Fruit fly (Drosophila melanogaster) whole organism, embryonic: ENCODE results near the gene CG31098.

ENCODE experiments used
- BtbVII ChIP-seq: fragments of 200-800 bp; sonication (Bioruptor generic); optimal IDR thresholded peaks from 3 replicates; lab custom pipeline; 2017; ENCODE audit warnings: missing biosample characterization, mild to moderate bottlenecking, missing genetic modification characterization
- CG1024 ChIP-seq: fragments of 200-800 bp; sonication (Bioruptor generic); IDR thresholded peaks from 2 replicates; pipeline ENCODE4 v1.3.6; 2022; ENCODE audit warnings: missing biosample characterization, missing genetic modification characterization
- CG10321 ChIP-seq: fragments of 200-800 bp; sonication (Bioruptor generic); IDR thresholded peaks from 2 replicates; pipeline ENCODE4 v1.3.6; 2022; ENCODE audit warnings: missing biosample characterization, missing genetic modification characterization
- CG10959 ChIP-seq: fragments of 200-800 bp; sonication (Bioruptor generic); IDR thresholded peaks from 2 replicates; pipeline ENCODE4 v1.3.6; 2022; ENCODE audit warnings: missing biosample characterization, missing genetic modification characterization
- CG11085 ChIP-seq: fragments of 200-800 bp; sonication (Bioruptor generic); IDR thresholded peaks from 2 replicates; pipeline ENCODE4 v1.3.6; 2022; ENCODE audit warnings: missing biosample characterization, missing genetic modification characterization
- CG12236 ChIP-seq: fragments of 200-800 bp; sonication (Bioruptor generic); optimal IDR thresholded peaks from 2 replicates; lab custom pipeline; 2016; ENCODE audit warnings: missing biosample characterization, missing genetic modification characterization
- CG14014 ChIP-seq: fragments of 200-800 bp; sonication (Bioruptor generic); IDR thresholded peaks from 2 replicates; pipeline ENCODE4 v1.3.6; 2022; ENCODE audit warnings: missing biosample characterization, missing genetic modification characterization
- CG1529 ChIP-seq: fragments of 200-800 bp; sonication (Bioruptor generic); optimal IDR thresholded peaks from 3 replicates; lab custom pipeline; 2018; ENCODE audit warnings: missing biosample characterization, missing genetic modification characterization
- CG1602 ChIP-seq: fragments of 200-800 bp; sonication (Bioruptor generic); optimal IDR thresholded peaks from 3 replicates; lab custom pipeline; 2016; ENCODE audit warnings: missing biosample characterization, missing genetic modification characterization
- CG18476 ChIP-seq: fragments of 200-800 bp; sonication (Bioruptor generic); optimal IDR thresholded peaks from 2 replicates; lab custom pipeline; 2016; ENCODE audit warnings: missing biosample characterization, mild to moderate bottlenecking, missing genetic modification characterization
- CG2202 ChIP-seq: fragments of 200-800 bp; sonication (Bioruptor generic); optimal IDR thresholded peaks from 2 replicates; lab custom pipeline; 2018; ENCODE audit warnings: missing biosample characterization, mild to moderate bottlenecking, missing genetic modification characterization
- CG31441 ChIP-seq: fragments of 200-800 bp; sonication (Bioruptor generic); IDR thresholded peaks from 2 replicates; pipeline ENCODE4 v1.3.6; 2022; ENCODE audit warnings: missing biosample characterization, missing genetic modification characterization
- CG7987 ChIP-seq: fragments of 200-800 bp; sonication (Bioruptor generic); optimal IDR thresholded peaks from 2 replicates; lab custom pipeline; 2018; ENCODE audit warnings: missing biosample characterization, mild to moderate bottlenecking, missing genetic modification characterization, moderate library complexity
- CG8089 ChIP-seq: fragments of 200-800 bp; sonication (Bioruptor generic); optimal IDR thresholded peaks from 3 replicates; lab custom pipeline; 2016; ENCODE audit warnings: missing biosample characterization, missing genetic modification characterization
- CG9215 ChIP-seq: fragments of 200-800 bp; sonication (Bioruptor generic); IDR thresholded peaks from 2 replicates; pipeline ENCODE4 v1.3.6; 2022; ENCODE audit warnings: missing biosample characterization, missing genetic modification characterization
- CG9817 ChIP-seq: fragments of 200-800 bp; sonication (Bioruptor generic); optimal IDR thresholded peaks from 2 replicates; lab custom pipeline; 2018; ENCODE audit warnings: missing biosample characterization, mild to moderate bottlenecking, missing genetic modification characterization, moderate library complexity
- CG9876 ChIP-seq: fragments of 200-800 bp; sonication (Bioruptor generic); optimal IDR thresholded peaks from 2 replicates; lab custom pipeline; 2016; ENCODE audit warnings: missing biosample characterization, missing genetic modification characterization
- Chrac-16 ChIP-seq: fragments of 200-800 bp; sonication (Bioruptor generic); optimal IDR thresholded peaks from 3 replicates; lab custom pipeline; 2016; ENCODE audit warnings: missing biosample characterization, missing genetic modification characterization
- Ets97D ChIP-seq: fragments of 200-800 bp; sonication (Bioruptor generic); optimal IDR thresholded peaks from 3 replicates; lab custom pipeline; 2016; ENCODE audit warnings: missing biosample characterization, missing genetic modification characterization
- GATAe ChIP-seq: fragments of 200-800 bp; sonication (Bioruptor generic); conservative IDR thresholded peaks from 2 replicates; pipeline ENCODE4 v1.3.6; 2022; ENCODE audit warnings: missing biosample characterization, missing genetic modification characterization
- HLH54F ChIP-seq: fragments of 200-800 bp; sonication (Bioruptor generic); optimal IDR thresholded peaks from 3 replicates; lab custom pipeline; 2016; ENCODE audit warnings: missing biosample characterization, missing genetic modification characterization
- Hr39 ChIP-seq: fragments of >200 bp; optimal IDR thresholded peaks from 2 replicates; lab custom pipeline; 2017
- Hsf ChIP-seq: fragments of 200-800 bp; sonication (Bioruptor generic); optimal IDR thresholded peaks from 3 replicates; lab custom pipeline; 2016; ENCODE audit warnings: missing biosample characterization, missing genetic modification characterization
- Mad ChIP-seq: fragments of 200-800 bp; sonication (Bioruptor generic); optimal IDR thresholded peaks from 2 replicates; lab custom pipeline; 2016; ENCODE audit warnings: missing biosample characterization, missing genetic modification characterization
- NK7.1 ChIP-seq: fragments of 200-800 bp; sonication (Bioruptor generic); optimal IDR thresholded peaks from 3 replicates; lab custom pipeline; 2016; ENCODE audit warnings: missing biosample characterization, missing genetic modification characterization
- Nf-YB ChIP-seq: fragments of 200-800 bp; sonication (Bioruptor generic); optimal IDR thresholded peaks from 3 replicates; lab custom pipeline; 2019; ENCODE audit warnings: missing biosample characterization, mild to moderate bottlenecking, missing genetic modification characterization, moderate library complexity
- Trl ChIP-seq, 3 experiments: fragments of >200 bp in 2 of 3; fragments of 200-800 bp in 1 of 3; sonication (Bioruptor generic) in 1 of 3; optimal IDR thresholded peaks; 2 replicates in 1 of 3; 3 replicates in 2 of 3; lab custom pipeline; 2016 to 2017; ENCODE audit warnings: missing biosample characterization in 1 of 3, missing genetic modification characterization in 1 of 3
- al ChIP-seq: fragments of 200-800 bp; sonication (Bioruptor generic); IDR thresholded peaks from 2 replicates; pipeline ENCODE4 v1.3.6; 2022; ENCODE audit warnings: missing biosample characterization, missing genetic modification characterization
- crc ChIP-seq: fragments of 200-800 bp; sonication (Bioruptor generic); optimal IDR thresholded peaks from 2 replicates; lab custom pipeline; 2016; ENCODE audit warnings: missing biosample characterization, missing genetic modification characterization
- dm ChIP-seq: fragments of 200-800 bp; sonication (Bioruptor generic); optimal IDR thresholded peaks from 3 replicates; lab custom pipeline; 2016; ENCODE audit warnings: missing biosample characterization, missing genetic modification characterization
- fd102C ChIP-seq: fragments of 200-800 bp; sonication (Bioruptor generic); optimal IDR thresholded peaks from 2 replicates; lab custom pipeline; 2018; ENCODE audit warnings: missing biosample characterization, mild to moderate bottlenecking, missing genetic modification characterization, moderate library complexity
- fd3F ChIP-seq: fragments of 200-800 bp; sonication (Bioruptor generic); optimal IDR thresholded peaks from 2 replicates; lab custom pipeline; 2018; ENCODE audit warnings: missing biosample characterization, mild to moderate bottlenecking, missing genetic modification characterization, moderate library complexity
- gce ChIP-seq: fragments of 200-800 bp; sonication (Bioruptor generic); IDR thresholded peaks from 3 replicates; pipeline ENCODE4 v1.3.6; 2022; ENCODE audit warnings: missing biosample characterization, missing genetic modification characterization
- grn ChIP-seq: fragments of 200-800 bp; sonication (Bioruptor generic); optimal IDR thresholded peaks from 3 replicates; lab custom pipeline; 2017; ENCODE audit warnings: missing biosample characterization, missing genetic modification characterization
- gt ChIP-seq: fragments of 200-800 bp; sonication (Bioruptor generic); IDR thresholded peaks from 2 replicates; pipeline ENCODE4 v1.3.6; 2022; ENCODE audit warnings: missing biosample characterization, missing genetic modification characterization
- ind ChIP-seq: fragments of 200-800 bp; sonication (Bioruptor generic); optimal IDR thresholded peaks from 3 replicates; lab custom pipeline; 2016; ENCODE audit warnings: missing biosample characterization, missing genetic modification characterization
- insv ChIP-seq, 2 experiments: fragments of 200-800 bp; sonication (Bioruptor generic); optimal IDR thresholded peaks; 3 replicates each; lab custom pipeline; 2016 to 2018; ENCODE audit warnings: missing biosample characterization in 2 of 2, missing genetic modification characterization in 2 of 2
- jing ChIP-seq: fragments of 200-800 bp; sonication (Bioruptor generic); optimal IDR thresholded peaks from 2 replicates; lab custom pipeline; 2018; ENCODE audit warnings: missing biosample characterization, mild to moderate bottlenecking, missing genetic modification characterization
- ken ChIP-seq: fragments of 200-800 bp; sonication (Bioruptor generic); IDR thresholded peaks from 3 replicates; pipeline ENCODE4 v1.3.6; 2022; ENCODE audit warnings: missing biosample characterization, missing genetic modification characterization
- lmd ChIP-seq: fragments of 200-800 bp; sonication (Bioruptor generic); IDR thresholded peaks from 2 replicates; pipeline ENCODE4 v1.3.6; 2022; ENCODE audit warnings: missing biosample characterization, missing genetic modification characterization
- pan ChIP-seq, 4 experiments: fragments of >200 bp in 3 of 4; fragments of 200-800 bp in 1 of 4; sonication (Bioruptor generic) in 1 of 4; optimal IDR thresholded peaks in 3 of 4; IDR thresholded peaks in 1 of 4; 2 replicates each; pipeline versions ENCODE4 v1.3.6 to Lab custom; 2017 to 2022; ENCODE audit warnings: missing biosample characterization in 2 of 4, missing genetic modification characterization in 2 of 4, mixed read lengths in 1 of 4
- pros ChIP-seq: fragments of 200-800 bp; sonication (Bioruptor generic); optimal IDR thresholded peaks from 3 replicates; lab custom pipeline; 2019; ENCODE audit warnings: missing biosample characterization, mild to moderate bottlenecking, missing genetic modification characterization, moderate library complexity
- repo ChIP-seq: fragments of 200-800 bp; sonication (Bioruptor generic); optimal IDR thresholded peaks from 2 replicates; lab custom pipeline; 2016; ENCODE audit warnings: missing biosample characterization, missing genetic modification characterization
- schlank ChIP-seq: fragments of 200-800 bp; sonication (Bioruptor generic); optimal IDR thresholded peaks from 2 replicates; lab custom pipeline; 2018; ENCODE audit warnings: missing biosample characterization, mild to moderate bottlenecking, missing genetic modification characterization
- ssp ChIP-seq: fragments of 200-800 bp; sonication (Bioruptor generic); IDR thresholded peaks from 2 replicates; pipeline ENCODE4 v1.3.6; 2022; ENCODE audit warnings: missing biosample characterization, missing genetic modification characterization
- tna ChIP-seq: fragments of 200-800 bp; sonication (Bioruptor generic); IDR thresholded peaks from 2 replicates; pipeline ENCODE4 v1.3.6; 2022; ENCODE audit warnings: missing biosample characterization, missing genetic modification characterization; ENCODE audit not compliant: partially characterized antibody
- ttk ChIP-seq: fragments of 200-800 bp; sonication (Bioruptor generic); IDR thresholded peaks from 2 replicates; pipeline ENCODE4 v2.1.2; 2022; ENCODE audit warnings: missing biosample characterization, missing genetic modification characterization
- tx ChIP-seq: fragments of 200-800 bp; sonication (Bioruptor generic); optimal IDR thresholded peaks from 2 replicates; lab custom pipeline; 2016; ENCODE audit warnings: missing biosample characterization, missing genetic modification characterization
- wek ChIP-seq: fragments of 200-800 bp; sonication (Bioruptor generic); optimal IDR thresholded peaks from 3 replicates; lab custom pipeline; 2018; ENCODE audit warnings: missing biosample characterization, mild to moderate bottlenecking, missing genetic modification characterization, moderate library complexity
- wor ChIP-seq: fragments of 200-800 bp; sonication (Bioruptor generic); IDR thresholded peaks from 2 replicates; pipeline ENCODE4 v1.3.6; 2022; ENCODE audit warnings: missing biosample characterization, missing genetic modification characterization

The CG31098 gene

dm6 chr3R:25249145-25250141 lies 43.3 kb downstream of the CG31098 start, which contains the start of gene Nup358 (continued):
- no peak for TF ChIP-seq gce (GFP tag; lab: Robert Waterston, UW)
- no peak for TF ChIP-seq schlank (tag; lab: Kevin White, UChicago)
- TF ChIP-seq BtbVII (GFP tag; lab: Kevin White, UChicago), result no peak
- TF ChIP-seq ssp (GFP tag; lab: Robert Waterston, UW), result no peak
- TF ChIP-seq CG18476 (GFP tag; lab: Kevin White, UChicago), result no peak
- TF ChIP-seq Mad (GFP tag; lab: Kevin White, UChicago), result no peak
- TF ChIP-seq GATAe (GFP tag; lab: Robert Waterston, UW), result no peak
- no peak for TF ChIP-seq CG1024 (GFP tag; lab: Robert Waterston, UW)
- no peak for TF ChIP-seq grn (GFP tag; lab: Kevin White, UChicago)
- TF ChIP-seq CG11085 (GFP tag; lab: Robert Waterston, UW), result no peak
- no peak for TF ChIP-seq fd3F (GFP tag; lab: Kevin White, UChicago)
- TF ChIP-seq Hr39 (lab: Kevin White, UChicago), result no peak
- no peak for TF ChIP-seq lmd (GFP tag; lab: Robert Waterston, UW)
- TF ChIP-seq CG7987, result no peak
- TF ChIP-seq CG1529, result no peak
- no peak for TF ChIP-seq Chrac-16 (GFP tag; lab: Kevin White, UChicago)
- peak; percentile 80 for TF ChIP-seq Ets97D (GFP tag; lab: Kevin White, UChicago)
- no peak for TF ChIP-seq wek
- no peak for TF ChIP-seq ttk (GFP tag; lab: Robert Waterston, UW)
- no peak for TF ChIP-seq fd102C (GFP tag; lab: Kevin White, UChicago)
- TF ChIP-seq insv (GFP tag; optimal IDR thresholded peaks at IDR 0.05; lab: Kevin White, UChicago), result no peak
- no peak for TF ChIP-seq gt (GFP tag; lab: Robert Waterston, UW)
- TF ChIP-seq ken (GFP tag; lab: Robert Waterston, UW), result no peak
- no peak for TF ChIP-seq CG2202 (tag; lab: Kevin White, UChicago)
- TF ChIP-seq pan (optimal IDR thresholded peaks at IDR 0.05; lab: Kevin White, UChicago), result no peak
- no peak for TF ChIP-seq pan (GFP tag; optimal IDR thresholded peaks at IDR 0.05 in 1 of 2, IDR thresholded peaks at IDR 0.05 in 1 of 2)
- no peak for TF ChIP-seq CG1602 (GFP tag; lab: Kevin White, UChicago)
- TF ChIP-seq al (GFP tag; lab: Robert Waterston, UW), result 0 out of 2 replicates have a peak, but pooled peaks have one; percentile 5
- no peak for TF ChIP-seq Nf-YB
- peak; percentile 21 for TF ChIP-seq dm
- TF ChIP-seq CG10959 (GFP tag; lab: Robert Waterston, UW), result no peak
- TF ChIP-seq CG12236 (GFP tag; lab: Kevin White, UChicago), result no peak
- no peak for TF ChIP-seq CG8089 (GFP tag; lab: Kevin White, UChicago)
- TF ChIP-seq Hsf (GFP tag; lab: Kevin White, UChicago), result no peak
- no peak for TF ChIP-seq wor (GFP tag; lab: Robert Waterston, UW)
- TF ChIP-seq repo, result no peak
- TF ChIP-seq NK7.1 (GFP tag; lab: Kevin White, UChicago), result no peak
- TF ChIP-seq pros (GFP tag; lab: Kevin White, UChicago), result no peak
- no peak for TF ChIP-seq HLH54F (GFP tag; lab: Kevin White, UChicago)
- no peak for TF ChIP-seq CG10321 (GFP tag; lab: Robert Waterston, UW)
- TF ChIP-seq ind (GFP tag; lab: Kevin White, UChicago), result no peak
- no peak for TF ChIP-seq CG14014 (GFP tag; lab: Robert Waterston, UW)
- TF ChIP-seq jing (GFP tag; lab: Kevin White, UChicago), result no peak
- TF ChIP-seq Trl (optimal IDR thresholded peaks at IDR 0.05; lab: Kevin White, UChicago), result no peak
- TF ChIP-seq Trl (GFP tag; optimal IDR thresholded peaks at IDR 0.05; lab: Kevin White, UChicago), result no peak
- TF ChIP-seq CG31441, result no peak
- no peak for TF ChIP-seq CG9215 (GFP tag; lab: Robert Waterston, UW)
- no peak for TF ChIP-seq CG9817
- no peak for TF ChIP-seq CG9876 (GFP tag; lab: Kevin White, UChicago)
- TF ChIP-seq crc, result no peak
- no peak for TF ChIP-seq tx (GFP tag; lab: Kevin White, UChicago)
- peak; percentile 98 for TF ChIP-seq tna (GFP tag; lab: Robert Waterston, UW)
